Fruit fly (Drosophila melanogaster) whole organism, embryonic: Measurements from ENCODE around the gene GstD11.

Source experiments
- CG10979 ChIP-seq: fragments of 200-800 bp; sonication (Bioruptor generic); optimal IDR thresholded peaks from 2 replicates; lab custom pipeline; 2018; ENCODE audit warnings: missing biosample characterization, mild to moderate bottlenecking, missing genetic modification characterization, moderate library complexity
- CG13287 ChIP-seq: fragments of 200-800 bp; sonication (Bioruptor generic); IDR thresholded peaks from 2 replicates; pipeline ENCODE4 v1.3.6; 2022; ENCODE audit warnings: missing biosample characterization, missing genetic modification characterization; ENCODE audit not compliant: partially characterized antibody
- CG13424 ChIP-seq: fragments of 200-800 bp; sonication (Bioruptor generic); optimal IDR thresholded peaks from 2 replicates; lab custom pipeline; 2019; ENCODE audit warnings: missing biosample characterization, mild to moderate bottlenecking, missing genetic modification characterization, moderate library complexity
- CG13894 ChIP-seq: fragments of 200-800 bp; sonication (Bioruptor generic); optimal IDR thresholded peaks from 3 replicates; lab custom pipeline; 2018; ENCODE audit warnings: missing biosample characterization, mild to moderate bottlenecking, missing genetic modification characterization, moderate library complexity
- CG2199 ChIP-seq: fragments of 200-800 bp; sonication (Bioruptor generic); IDR thresholded peaks from 3 replicates; pipeline ENCODE4 v1.3.6; 2022; ENCODE audit warnings: missing biosample characterization, missing genetic modification characterization
- CG34376 ChIP-seq: fragments of 200-800 bp; sonication (Bioruptor generic); optimal IDR thresholded peaks from 2 replicates; lab custom pipeline; 2018; ENCODE audit warnings: missing biosample characterization, mild to moderate bottlenecking, missing genetic modification characterization
- CG7745 ChIP-seq: fragments of 200-800 bp; sonication (Bioruptor generic); optimal IDR thresholded peaks from 2 replicates; lab custom pipeline; 2018; ENCODE audit warnings: missing biosample characterization, mild to moderate bottlenecking, missing genetic modification characterization, moderate library complexity
- CoRest ChIP-seq: fragments of 200-800 bp; sonication (Bioruptor generic); optimal IDR thresholded peaks from 3 replicates; lab custom pipeline; 2018; ENCODE audit warnings: missing biosample characterization, mild to moderate bottlenecking, missing genetic modification characterization, moderate library complexity
- CrebB ChIP-seq: fragments of 200-800 bp; sonication (Bioruptor generic); optimal IDR thresholded peaks from 3 replicates; lab custom pipeline; 2018; ENCODE audit warnings: missing biosample characterization, mild to moderate bottlenecking, missing genetic modification characterization
- D19A ChIP-seq: fragments of 200-800 bp; optimal IDR thresholded peaks from 3 replicates; lab custom pipeline; 2019; ENCODE audit warnings: missing biosample characterization, mild to moderate bottlenecking, missing genetic modification characterization, moderate library complexity
- Dp ChIP-seq: fragments of 200-800 bp; sonication (Bioruptor generic); optimal IDR thresholded peaks from 2 replicates; lab custom pipeline; 2018; ENCODE audit warnings: missing biosample characterization, mild to moderate bottlenecking, missing genetic modification characterization, moderate library complexity
- Fer1 ChIP-seq: fragments of 200-800 bp; sonication (Bioruptor generic); optimal IDR thresholded peaks from 2 replicates; lab custom pipeline; 2017; ENCODE audit warnings: missing biosample characterization, mild to moderate bottlenecking, missing genetic modification characterization
- H15 ChIP-seq: fragments of 200-800 bp; sonication (Bioruptor generic); IDR thresholded peaks from 3 replicates; pipeline ENCODE4 v1.3.6; 2022; ENCODE audit warnings: missing biosample characterization, missing genetic modification characterization
- Med ChIP-seq: fragments of 200-800 bp; sonication (Bioruptor generic); peaks from one replicate; lab custom pipeline; 2016; ENCODE audit warnings: missing biosample characterization, missing genetic modification characterization, mild to moderate bottlenecking, inconsistent platforms, moderate library complexity
- NfI ChIP-seq: fragments of 200-800 bp; sonication (Bioruptor generic); optimal IDR thresholded peaks from 3 replicates; lab custom pipeline; 2018; ENCODE audit warnings: missing biosample characterization, mild to moderate bottlenecking, missing genetic modification characterization, moderate library complexity
- Sin3A ChIP-seq: fragments of >200 bp; optimal IDR thresholded peaks from 2 replicates; lab custom pipeline; 2018
- Ssrp ChIP-seq: fragments of 200-800 bp; sonication (Bioruptor generic); optimal IDR thresholded peaks from 2 replicates; lab custom pipeline; 2018; ENCODE audit warnings: missing biosample characterization, mild to moderate bottlenecking, missing genetic modification characterization, moderate library complexity
- ac ChIP-seq: fragments of 200-800 bp; sonication (Bioruptor generic); optimal IDR thresholded peaks from 3 replicates; lab custom pipeline; 2017; ENCODE audit warnings: missing biosample characterization, mild to moderate bottlenecking, missing genetic modification characterization
- ase ChIP-seq: fragments of 200-800 bp; sonication (Bioruptor generic); IDR thresholded peaks from 3 replicates; pipeline ENCODE4 v1.3.6; 2022; ENCODE audit warnings: missing biosample characterization, missing genetic modification characterization
- crc ChIP-seq: fragments of 200-800 bp; sonication (Bioruptor generic); optimal IDR thresholded peaks from 2 replicates; lab custom pipeline; 2016; ENCODE audit warnings: missing biosample characterization, missing genetic modification characterization
- ewg ChIP-seq: fragments of 200-800 bp; sonication (Bioruptor generic); optimal IDR thresholded peaks from 3 replicates; lab custom pipeline; 2017; ENCODE audit warnings: mild to moderate bottlenecking, missing biosample characterization, missing genetic modification reagents, missing genetic modification characterization
- fu2 ChIP-seq: fragments of 200-800 bp; sonication (Bioruptor generic); optimal IDR thresholded peaks from 2 replicates; lab custom pipeline; 2016; ENCODE audit warnings: missing biosample characterization, missing genetic modification characterization
- grn ChIP-seq: fragments of 200-800 bp; sonication (Bioruptor generic); optimal IDR thresholded peaks from 3 replicates; lab custom pipeline; 2017; ENCODE audit warnings: missing biosample characterization, missing genetic modification characterization
- ind ChIP-seq: fragments of 200-800 bp; sonication (Bioruptor generic); optimal IDR thresholded peaks from 3 replicates; lab custom pipeline; 2016; ENCODE audit warnings: missing biosample characterization, missing genetic modification characterization
- nau ChIP-seq: fragments of 200-800 bp; sonication (Bioruptor generic); optimal IDR thresholded peaks from 3 replicates; lab custom pipeline; 2017; ENCODE audit warnings: missing biosample characterization, mild to moderate bottlenecking, missing genetic modification characterization, missing genetic modification reagents
- sc ChIP-seq, 3 experiments: fragments of >200 bp in 2 of 3; fragments of 200-800 bp in 1 of 3; sonication (Bioruptor generic) in 1 of 3; optimal IDR thresholded peaks; 2 replicates in 2 of 3; 3 replicates in 1 of 3; lab custom pipeline; 2017; ENCODE audit warnings: mild to moderate bottlenecking in 1 of 3, missing biosample characterization in 1 of 3, missing genetic modification characterization in 1 of 3, missing genetic modification reagents in 1 of 3
- sima ChIP-seq: fragments of 200-800 bp; sonication (Bioruptor generic); optimal IDR thresholded peaks from 2 replicates; lab custom pipeline; 2016; ENCODE audit warnings: missing biosample characterization, missing genetic modification characterization
- slbo ChIP-seq: fragments of 200-800 bp; sonication (Bioruptor generic); IDR thresholded peaks from 2 replicates; pipeline ENCODE4 v1.3.6; 2022; ENCODE audit warnings: missing biosample characterization, missing genetic modification characterization

Gene GstD11

dm6 chr3R:12433764-12434163, 50.6 kb downstream of the GstD11 start, which contains the start of the genes Aos1 and Srlp (continued):
- TF ChIP-seq CG34376 (GFP tag; lab: Kevin White, UChicago) (peak; percentile 17), D19A (tag; lab: Kevin White, UChicago) (peak; percentile 52), CG2199 (GFP tag; lab: Robert Waterston, UW) (no peak), NfI (GFP tag; lab: Kevin White, UChicago) (peak; percentile 46), CoRest (tag; lab: Kevin White, UChicago) (peak; percentile 83), Sin3A (peak; percentile 44), H15 (GFP tag; lab: Robert Waterston, UW) (no peak), CG13894 (peak; percentile 63), ac (GFP tag; lab: Kevin White, UChicago) (no peak), Fer1 (GFP tag; lab: Kevin White, UChicago) (peak; percentile 65), fu2 (GFP tag; lab: Kevin White, UChicago) (no peak), grn (GFP tag; lab: Kevin White, UChicago) (no peak), ind (GFP tag; lab: Kevin White, UChicago) (peak; percentile 56), Dp (GFP tag; lab: Kevin White, UChicago) (peak; percentile 50), sc (optimal IDR thresholded peaks at IDR 0.05; lab: Kevin White, UChicago) (no peak), sc (GFP tag; optimal IDR thresholded peaks at IDR 0.05; lab: Kevin White, UChicago) (peak; percentile 1), CG7745 (tag; lab: Kevin White, UChicago) (no peak), Ssrp (peak; percentile 48), crc (no peak), CrebB (tag; lab: Kevin White, UChicago) (no peak), ase (GFP tag; lab: Robert Waterston, UW) (no peak), ewg (peak; percentile 1), slbo (GFP tag; lab: Robert Waterston, UW) (0 out of 2 replicates have a peak, but pooled peaks have one; percentile 40), nau (GFP tag; lab: Kevin White, UChicago) (no peak), CG13424 (tag; lab: Kevin White, UChicago) (peak; percentile 73), CG13287 (GFP tag; lab: Robert Waterston, UW) (peak; percentile 35; the same call in 1 of the 2 replicates), sima (GFP tag; lab: Kevin White, UChicago) (no peak), Med (peak; percentile 52), CG10979 (tag; lab: Kevin White, UChicago) (peak; percentile 52)
